Worm (Caenorhabditis elegans): ENCODE data around the gene srw-7.

srw-7 gene

ce11 chrV:3788538-3788937 lies 17.5 kb upstream of the srw-7 start:
- TF ChIP-seq hmg-4 (GFP tag; optimal IDR thresholded peaks at IDR 0.05), result no peak
- no peak for TF ChIP-seq hnd-1 (tag; optimal IDR thresholded peaks at IDR 0.05)
- TF ChIP-seq scrt-1 (GFP tag; IDR thresholded peaks at IDR 0.05), result no peak
- no peak for TF ChIP-seq tra-4 (tag; optimal IDR thresholded peaks at IDR 0.05)
- TF ChIP-seq hmbx-1 (tag; optimal IDR thresholded peaks at IDR 0.05), result no peak
- TF ChIP-seq ama-1 (optimal IDR thresholded peaks at IDR 0.05), result no peak
- no peak for TF ChIP-seq ceh-36 (tag; optimal IDR thresholded peaks at IDR 0.05)
- no peak for TF ChIP-seq tbx-37 (GFP tag; conservative IDR thresholded peaks at IDR 0.05)
- TF ChIP-seq tbx-11 (GFP tag; IDR thresholded peaks at IDR 0.05), result no peak
- no peak for TF ChIP-seq ceh-13 (GFP tag; optimal IDR thresholded peaks at IDR 0.05)
- no peak for TF ChIP-seq F13C5.2 (tag; optimal IDR thresholded peaks at IDR 0.05)
- no peak for TF ChIP-seq sea-1 (GFP tag; conservative IDR thresholded peaks at IDR 0.05)
- no peak for TF ChIP-seq flt-1 (GFP tag; IDR thresholded peaks at IDR 0.05)
- TF ChIP-seq pes-1 (GFP tag; IDR thresholded peaks at IDR 0.05), result no peak
- no peak for TF ChIP-seq ets-7 (tag; optimal IDR thresholded peaks at IDR 0.05)
- no peak for TF ChIP-seq aly-1 (tag; optimal IDR thresholded peaks at IDR 0.05)
- no peak for TF ChIP-seq B0310.2 (tag; optimal IDR thresholded peaks at IDR 0.05)

- TF ChIP-seq aly-1 (tag; optimal IDR thresholded peaks at IDR 0.05), result no peak
- no peak for TF ChIP-seq tbx-37 (GFP tag; conservative IDR thresholded peaks at IDR 0.05)
- TF ChIP-seq hmbx-1 (tag; optimal IDR thresholded peaks at IDR 0.05), result no peak
- TF ChIP-seq hnd-1 (tag; optimal IDR thresholded peaks at IDR 0.05), result no peak
- no peak for TF ChIP-seq ets-7 (tag; optimal IDR thresholded peaks at IDR 0.05)
- TF ChIP-seq F13C5.2 (tag; optimal IDR thresholded peaks at IDR 0.05), result no peak
- no peak for TF ChIP-seq tra-4 (tag; optimal IDR thresholded peaks at IDR 0.05)
- TF ChIP-seq B0310.2 (tag; optimal IDR thresholded peaks at IDR 0.05), result no peak
- TF ChIP-seq hmg-4 (GFP tag; optimal IDR thresholded peaks at IDR 0.05), result no peak
- TF ChIP-seq sea-1 (GFP tag; conservative IDR thresholded peaks at IDR 0.05), result no peak
- TF ChIP-seq ceh-36 (tag; optimal IDR thresholded peaks at IDR 0.05), result no peak
- no peak for TF ChIP-seq pes-1 (GFP tag; IDR thresholded peaks at IDR 0.05)
- no peak for TF ChIP-seq tbx-11 (GFP tag; IDR thresholded peaks at IDR 0.05)
- no peak for TF ChIP-seq ama-1 (optimal IDR thresholded peaks at IDR 0.05)
- TF ChIP-seq ceh-13 (GFP tag; optimal IDR thresholded peaks at IDR 0.05), result no peak
- TF ChIP-seq scrt-1 (GFP tag; IDR thresholded peaks at IDR 0.05), result no peak
- TF ChIP-seq flt-1 (GFP tag; IDR thresholded peaks at IDR 0.05), result no peak
These were observed 16.3 kb upstream of the srw-7 start, which contains the start of gene R08F11.7 for ce11 chrV:3789770-3790169. R08F11.7 (plus strand) TSS chrV:3790070.

- TF ChIP-seq B0310.2 (tag; optimal IDR thresholded peaks at IDR 0.05) (no peak), hnd-1 (tag; optimal IDR thresholded peaks at IDR 0.05) (no peak)
These were observed 15.6 kb upstream of the srw-7 start for ce11 chrV:3790424-3790823.

ce11 chrV:3799737-3800136 lies 6.3 kb upstream of the srw-7 start:
- no peak for TF ChIP-seq hnd-1 (tag; optimal IDR thresholded peaks at IDR 0.05)

ce11 chrV:3800378-3800777 lies 5.7 kb upstream of the srw-7 start, which contains the start of gene srt-30:
srt-30 (minus strand) TSS chrV:3800478.
- TF ChIP-seq hmbx-1 (tag; optimal IDR thresholded peaks at IDR 0.05), result no peak
- TF ChIP-seq F13C5.2 (tag; optimal IDR thresholded peaks at IDR 0.05), result no peak
- TF ChIP-seq tra-4 (tag; optimal IDR thresholded peaks at IDR 0.05), result no peak
- TF ChIP-seq ceh-13 (GFP tag; optimal IDR thresholded peaks at IDR 0.05), result no peak
- TF ChIP-seq flt-1 (GFP tag; IDR thresholded peaks at IDR 0.05), result no peak
- TF ChIP-seq hmg-4 (GFP tag; optimal IDR thresholded peaks at IDR 0.05), result no peak
- no peak for TF ChIP-seq sea-1 (GFP tag; conservative IDR thresholded peaks at IDR 0.05)
- TF ChIP-seq tbx-11 (GFP tag; IDR thresholded peaks at IDR 0.05), result no peak
- TF ChIP-seq hnd-1 (tag; optimal IDR thresholded peaks at IDR 0.05), result no peak
- no peak for TF ChIP-seq pes-1 (GFP tag; IDR thresholded peaks at IDR 0.05)
- no peak for TF ChIP-seq aly-1 (tag; optimal IDR thresholded peaks at IDR 0.05)
- no peak for TF ChIP-seq ets-7 (tag; optimal IDR thresholded peaks at IDR 0.05)
- no peak for TF ChIP-seq ceh-36 (tag; optimal IDR thresholded peaks at IDR 0.05)
- no peak for TF ChIP-seq ama-1 (optimal IDR thresholded peaks at IDR 0.05)
- TF ChIP-seq tbx-37 (GFP tag; conservative IDR thresholded peaks at IDR 0.05), result no peak
- no peak for TF ChIP-seq B0310.2 (tag; optimal IDR thresholded peaks at IDR 0.05)
- no peak for TF ChIP-seq scrt-1 (GFP tag; IDR thresholded peaks at IDR 0.05)

- no peak for TF ChIP-seq hnd-1 (tag; optimal IDR thresholded peaks at IDR 0.05)
- no peak for TF ChIP-seq ceh-36 (tag; optimal IDR thresholded peaks at IDR 0.05)
- TF ChIP-seq sea-1 (GFP tag; conservative IDR thresholded peaks at IDR 0.05), result no peak
- no peak for TF ChIP-seq B0310.2 (tag; optimal IDR thresholded peaks at IDR 0.05)
- no peak for TF ChIP-seq ceh-13 (GFP tag; optimal IDR thresholded peaks at IDR 0.05)
- TF ChIP-seq tbx-11 (GFP tag; IDR thresholded peaks at IDR 0.05), result no peak
- TF ChIP-seq hmbx-1 (tag; optimal IDR thresholded peaks at IDR 0.05), result no peak
- no peak for TF ChIP-seq ama-1 (optimal IDR thresholded peaks at IDR 0.05)
- no peak for TF ChIP-seq ets-7 (tag; optimal IDR thresholded peaks at IDR 0.05)
- no peak for TF ChIP-seq scrt-1 (GFP tag; IDR thresholded peaks at IDR 0.05)
- no peak for TF ChIP-seq flt-1 (GFP tag; IDR thresholded peaks at IDR 0.05)
- TF ChIP-seq aly-1 (tag; optimal IDR thresholded peaks at IDR 0.05), result no peak
- TF ChIP-seq tbx-37 (GFP tag; conservative IDR thresholded peaks at IDR 0.05), result no peak
These were observed 4.2 kb upstream of the srw-7 start for ce11 chrV:3801787-3802417.

- no peak for TF ChIP-seq hmbx-1 (tag; optimal IDR thresholded peaks at IDR 0.05)
- no peak for TF ChIP-seq hmg-4 (GFP tag; optimal IDR thresholded peaks at IDR 0.05)
- TF ChIP-seq ceh-36 (tag; optimal IDR thresholded peaks at IDR 0.05), result no peak
- no peak for TF ChIP-seq tbx-11 (GFP tag; IDR thresholded peaks at IDR 0.05)
- TF ChIP-seq ceh-13 (GFP tag; optimal IDR thresholded peaks at IDR 0.05), result no peak
- no peak for TF ChIP-seq ama-1 (optimal IDR thresholded peaks at IDR 0.05)
- no peak for TF ChIP-seq flt-1 (GFP tag; IDR thresholded peaks at IDR 0.05)
- no peak for TF ChIP-seq sea-1 (GFP tag; conservative IDR thresholded peaks at IDR 0.05)
- no peak for TF ChIP-seq scrt-1 (GFP tag; IDR thresholded peaks at IDR 0.05)
- TF ChIP-seq B0310.2 (tag; optimal IDR thresholded peaks at IDR 0.05), result no peak
- no peak for TF ChIP-seq tra-4 (tag; optimal IDR thresholded peaks at IDR 0.05)
- no peak for TF ChIP-seq tbx-37 (GFP tag; conservative IDR thresholded peaks at IDR 0.05)
- TF ChIP-seq ets-7 (tag; optimal IDR thresholded peaks at IDR 0.05), result no peak
- no peak for TF ChIP-seq pes-1 (GFP tag; IDR thresholded peaks at IDR 0.05)
- TF ChIP-seq aly-1 (tag; optimal IDR thresholded peaks at IDR 0.05), result no peak
- TF ChIP-seq hnd-1 (tag; optimal IDR thresholded peaks at IDR 0.05), result no peak
- TF ChIP-seq F13C5.2 (tag; optimal IDR thresholded peaks at IDR 0.05), result no peak
These were observed 2.7 kb upstream of the srw-7 start, which contains the start of gene cyp-33C8 for ce11 chrV:3803343-3803742. cyp-33C8 (minus strand) TSS chrV:3803542.
